Worm (Caenorhabditis elegans) whole organism, early embryonic: ENCODE results near the gene C16C8.25.

Experiments used
- B0310.2 ChIP-seq: sonication (generic microtip); optimal IDR thresholded peaks from 2 replicates; lab custom pipeline; 2016; ENCODE audit warnings: mild to moderate bottlenecking, missing genetic modification characterization, missing compliant biosample characterization
- F13C5.2 ChIP-seq: sonication (generic microtip); optimal IDR thresholded peaks from 2 replicates; lab custom pipeline; 2017; ENCODE audit warnings: mild to moderate bottlenecking, missing genetic modification characterization, inconsistent platforms, missing compliant biosample characterization
- aly-1 ChIP-seq: sonication (generic microtip); optimal IDR thresholded peaks from 2 replicates; lab custom pipeline; 2016; ENCODE audit warnings: missing genetic modification characterization, missing compliant biosample characterization
- ama-1 ChIP-seq: fragments of 150-350 bp; optimal IDR thresholded peaks from 2 replicates; lab custom pipeline; 2014
- ceh-13 ChIP-seq: fragments of 200-800 bp; sonication (Bioruptor generic); optimal IDR thresholded peaks from 2 replicates; lab custom pipeline; 2018; ENCODE audit warnings: mild to moderate bottlenecking, missing genetic modification characterization, missing compliant biosample characterization
- ceh-36 ChIP-seq: sonication (generic microtip); optimal IDR thresholded peaks from 2 replicates; lab custom pipeline; 2016; ENCODE audit warnings: missing genetic modification characterization, inconsistent platforms, missing compliant biosample characterization
- flt-1 ChIP-seq: fragments of 200-800 bp; sonication (Bioruptor generic); IDR thresholded peaks from 2 replicates; pipeline ENCODE4 v1.3.6; 2022; ENCODE audit warnings: missing genetic modification characterization, missing compliant biosample characterization
- hmbx-1 ChIP-seq: sonication (generic microtip); optimal IDR thresholded peaks from 2 replicates; lab custom pipeline; 2016; ENCODE audit warnings: mild to moderate bottlenecking, missing genetic modification characterization, missing compliant biosample characterization
- hmg-4 ChIP-seq: fragments of 200-800 bp; sonication (Bioruptor generic); optimal IDR thresholded peaks from 2 replicates; lab custom pipeline; 2018; ENCODE audit warnings: mild to moderate bottlenecking, missing genetic modification characterization, missing compliant biosample characterization
- hnd-1 ChIP-seq: sonication (generic microtip); optimal IDR thresholded peaks from 2 replicates; lab custom pipeline; 2016; ENCODE audit warnings: missing genetic modification characterization, missing compliant biosample characterization
- tbx-37 ChIP-seq: fragments of 200-800 bp; sonication (Bioruptor generic); conservative IDR thresholded peaks from 2 replicates; pipeline ENCODE4 v1.3.6; 2022; ENCODE audit warnings: missing genetic modification reagents, missing genetic modification characterization, missing compliant biosample characterization

DNA sequence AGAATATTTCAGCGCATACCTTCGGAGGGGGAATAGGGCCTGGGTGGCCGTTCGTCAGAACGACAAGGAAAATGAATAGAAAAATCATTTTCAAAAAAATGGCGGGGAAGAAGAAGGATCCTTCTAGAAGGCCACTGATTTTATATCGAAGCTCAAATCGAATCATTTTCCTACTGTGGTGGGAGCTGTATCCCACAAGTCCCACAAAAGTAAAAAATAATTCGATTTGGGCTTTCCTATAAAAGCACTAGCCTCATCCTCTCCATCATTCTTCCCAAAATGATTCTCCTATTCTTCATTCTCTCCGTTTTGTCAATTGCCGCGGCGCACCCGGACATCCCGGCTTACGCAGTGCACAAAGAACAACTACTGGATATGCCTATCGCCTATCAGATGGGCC, 9.2 kb downstream of the C16C8.25 start, which contains the start of the genes C16C8.26 and C16C8.19:
- TF ChIP-seq B0310.2 (tag; lab: Kevin White, UChicago) (no peak), aly-1 (tag; lab: Kevin White, UChicago) (no peak), hmbx-1 (tag; lab: Kevin White, UChicago) (no peak), ama-1 (lab: Kevin White, UChicago) (no peak), ceh-36 (tag; lab: Kevin White, UChicago) (no peak), tbx-37 (no peak), F13C5.2 (tag; lab: Kevin White, UChicago) (no peak), hnd-1 (no peak), flt-1 (GFP tag; lab: Robert Waterston, UW) (no peak), hmg-4 (no peak), ceh-13 (GFP tag; lab: Kevin White, UChicago) (no peak)
